Fruit fly (Drosophila melanogaster) whole organism, embryonic: ENCODE results near the gene MED14.

Source experiments
- Antp ChIP-seq: fragments of 200-800 bp; sonication (Bioruptor generic); optimal IDR thresholded peaks from 3 replicates; lab custom pipeline; 2016; ENCODE audit warnings: missing biosample characterization, missing genetic modification characterization
- C15 ChIP-seq: fragments of 200-800 bp; sonication (Bioruptor generic); IDR thresholded peaks from 3 replicates; pipeline ENCODE4 v1.3.6; 2022; ENCODE audit warnings: missing biosample characterization, missing genetic modification characterization
- CG10565 ChIP-seq: fragments of 200-800 bp; sonication (Bioruptor generic); optimal IDR thresholded peaks from 3 replicates; lab custom pipeline; 2016; ENCODE audit warnings: missing biosample characterization, mild to moderate bottlenecking, missing genetic modification characterization
- CG11456 ChIP-seq: fragments of 200-800 bp; sonication (Bioruptor generic); IDR thresholded peaks from 3 replicates; pipeline ENCODE4 v1.3.6; 2022; ENCODE audit warnings: missing biosample characterization, missing genetic modification characterization
- CG12659 ChIP-seq: fragments of 200-800 bp; sonication (Bioruptor generic); optimal IDR thresholded peaks from 3 replicates; lab custom pipeline; 2017; ENCODE audit warnings: mild to moderate bottlenecking, missing biosample characterization, missing genetic modification reagents, missing genetic modification characterization
- CG14014 ChIP-seq: fragments of 200-800 bp; sonication (Bioruptor generic); IDR thresholded peaks from 2 replicates; pipeline ENCODE4 v1.3.6; 2022; ENCODE audit warnings: missing biosample characterization, missing genetic modification characterization
- CG15011 ChIP-seq: fragments of 200-800 bp; sonication (Bioruptor generic); optimal IDR thresholded peaks from 3 replicates; lab custom pipeline; 2018; ENCODE audit warnings: missing biosample characterization, mild to moderate bottlenecking, missing genetic modification characterization
- CG1603 ChIP-seq: fragments of 200-800 bp; sonication (Bioruptor generic); optimal IDR thresholded peaks from 2 replicates; lab custom pipeline; 2019; ENCODE audit warnings: missing biosample characterization, mild to moderate bottlenecking, missing genetic modification characterization, moderate library complexity
- CG16813 ChIP-seq: fragments of 200-800 bp; sonication (Bioruptor generic); IDR thresholded peaks from 3 replicates; pipeline ENCODE4 v1.3.6; 2022; ENCODE audit warnings: missing biosample characterization, missing genetic modification characterization; ENCODE audit not compliant: partially characterized antibody
- CG17359 ChIP-seq: fragments of 200-800 bp; sonication (Bioruptor generic); optimal IDR thresholded peaks from 3 replicates; lab custom pipeline; 2018; ENCODE audit warnings: missing biosample characterization, mild to moderate bottlenecking, missing genetic modification characterization, moderate library complexity
- CG17361 ChIP-seq: fragments of 200-800 bp; sonication (Bioruptor generic); IDR thresholded peaks from 3 replicates; pipeline ENCODE4 v1.3.6; 2022; ENCODE audit warnings: missing biosample characterization, missing genetic modification characterization
- CG17829 ChIP-seq: fragments of 200-800 bp; optimal IDR thresholded peaks from 2 replicates; lab custom pipeline; 2019; ENCODE audit warnings: missing biosample characterization, mild to moderate bottlenecking, missing genetic modification characterization, moderate library complexity
- CG1792 ChIP-seq: fragments of 200-800 bp; sonication (Bioruptor generic); optimal IDR thresholded peaks from 2 replicates; lab custom pipeline; 2016; ENCODE audit warnings: missing biosample characterization, missing genetic modification characterization
- CG2712 ChIP-seq: fragments of 200-800 bp; optimal IDR thresholded peaks from 3 replicates; lab custom pipeline; 2019; ENCODE audit warnings: missing biosample characterization, mild to moderate bottlenecking, missing genetic modification characterization, moderate library complexity
- CG3163 ChIP-seq: fragments of 200-800 bp; sonication (Bioruptor generic); optimal IDR thresholded peaks from 3 replicates; lab custom pipeline; 2016; ENCODE audit warnings: missing biosample characterization, missing genetic modification characterization
- CG33213 ChIP-seq: fragments of 200-800 bp; sonication (Bioruptor generic); optimal IDR thresholded peaks from 3 replicates; lab custom pipeline; 2016; ENCODE audit warnings: missing biosample characterization, missing genetic modification characterization
- CG34376 ChIP-seq: fragments of 200-800 bp; sonication (Bioruptor generic); optimal IDR thresholded peaks from 2 replicates; lab custom pipeline; 2018; ENCODE audit warnings: missing biosample characterization, mild to moderate bottlenecking, missing genetic modification characterization
- CG4282 ChIP-seq: fragments of 200-800 bp; sonication (Bioruptor generic); optimal IDR thresholded peaks from 2 replicates; lab custom pipeline; 2016; ENCODE audit warnings: missing biosample characterization, missing genetic modification characterization
- CG43689 ChIP-seq: fragments of 200-800 bp; sonication (Bioruptor generic); IDR thresholded peaks from 2 replicates; pipeline ENCODE4 v1.3.6; 2022; ENCODE audit warnings: missing biosample characterization, missing genetic modification characterization
- CG6175 ChIP-seq: fragments of 200-800 bp; sonication (Bioruptor generic); IDR thresholded peaks from 3 replicates; pipeline ENCODE4 v1.3.6; 2022; ENCODE audit warnings: missing biosample characterization, missing genetic modification characterization
- CG6683 ChIP-seq: fragments of 200-800 bp; sonication (Bioruptor generic); optimal IDR thresholded peaks from 2 replicates; lab custom pipeline; 2017; ENCODE audit warnings: missing biosample characterization, mild to moderate bottlenecking, missing genetic modification characterization, missing genetic modification reagents
- CG8478 ChIP-seq: fragments of >200 bp; optimal IDR thresholded peaks from 2 replicates; lab custom pipeline; 2018
- Camta ChIP-seq: fragments of 200-800 bp; sonication (Bioruptor generic); optimal IDR thresholded peaks from 2 replicates; lab custom pipeline; 2016; ENCODE audit warnings: missing biosample characterization, missing genetic modification characterization
- D19A ChIP-seq: fragments of 200-800 bp; optimal IDR thresholded peaks from 3 replicates; lab custom pipeline; 2019; ENCODE audit warnings: missing biosample characterization, mild to moderate bottlenecking, missing genetic modification characterization, moderate library complexity
- Ets65A ChIP-seq: fragments of 200-800 bp; sonication (Bioruptor generic); peaks from one replicate; lab custom pipeline; 2016; ENCODE audit warnings: missing biosample characterization, missing genetic modification characterization
- H15 ChIP-seq: fragments of 200-800 bp; sonication (Bioruptor generic); IDR thresholded peaks from 3 replicates; pipeline ENCODE4 v1.3.6; 2022; ENCODE audit warnings: missing biosample characterization, missing genetic modification characterization
- HLH54F ChIP-seq: fragments of 200-800 bp; sonication (Bioruptor generic); optimal IDR thresholded peaks from 3 replicates; lab custom pipeline; 2016; ENCODE audit warnings: missing biosample characterization, missing genetic modification characterization
- Hr78 ChIP-seq, 2 experiments: fragments of 200-800 bp in 1 of 2; fragments of >200 bp in 1 of 2; sonication (Bioruptor generic) in 1 of 2; optimal IDR thresholded peaks; 2 replicates each; lab custom pipeline; 2017 to 2019; ENCODE audit warnings: missing biosample characterization in 2 of 2, missing genetic modification characterization in 2 of 2, mild to moderate bottlenecking in 1 of 2, moderate library complexity in 1 of 2
- Hsf ChIP-seq: fragments of 200-800 bp; sonication (Bioruptor generic); optimal IDR thresholded peaks from 3 replicates; lab custom pipeline; 2016; ENCODE audit warnings: missing biosample characterization, missing genetic modification characterization
- NC2α ChIP-seq: fragments of 200-800 bp; sonication (Bioruptor generic); optimal IDR thresholded peaks from 2 replicates; lab custom pipeline; 2016; ENCODE audit warnings: missing biosample characterization, missing genetic modification characterization
- NK7.1 ChIP-seq: fragments of 200-800 bp; sonication (Bioruptor generic); optimal IDR thresholded peaks from 3 replicates; lab custom pipeline; 2016; ENCODE audit warnings: missing biosample characterization, missing genetic modification characterization
- Nf-YA ChIP-seq: fragments of 200-800 bp; sonication (Bioruptor generic); IDR thresholded peaks from 2 replicates; pipeline ENCODE4 v1.3.6; 2022; ENCODE audit warnings: missing biosample characterization, missing genetic modification characterization
- Opbp ChIP-seq: fragments of 200-800 bp; sonication (Bioruptor generic); IDR thresholded peaks from 3 replicates; pipeline ENCODE4 v1.3.6; 2022; ENCODE audit warnings: missing biosample characterization, missing genetic modification characterization; ENCODE audit not compliant: partially characterized antibody
- Ptx1 ChIP-seq: fragments of 200-800 bp; sonication (Bioruptor generic); IDR thresholded peaks from 2 replicates; pipeline ENCODE4 v1.3.6; 2022; ENCODE audit warnings: missing biosample characterization, missing genetic modification characterization
- Sry-δ ChIP-seq: fragments of 200-800 bp; sonication (Bioruptor generic); optimal IDR thresholded peaks from 2 replicates; lab custom pipeline; 2016; ENCODE audit warnings: missing biosample characterization, missing genetic modification characterization
- Stat92E ChIP-seq, 3 experiments: fragments of >200 bp in 2 of 3; fragments of 200-800 bp in 1 of 3; sonication (Bioruptor generic) in 1 of 3; optimal IDR thresholded peaks; 2 replicates each; lab custom pipeline; 2017 to 2019; ENCODE audit warnings: missing biosample characterization in 3 of 3, missing genetic modification characterization in 3 of 3, mild to moderate bottlenecking in 1 of 3, moderate library complexity in 1 of 3
- Taf1 ChIP-seq: fragments of 200-800 bp; sonication (Bioruptor generic); IDR thresholded peaks from 2 replicates; pipeline ENCODE4 v1.3.6; 2022; ENCODE audit warnings: missing biosample characterization, missing genetic modification characterization
- ab ChIP-seq: fragments of 200-800 bp; sonication (Bioruptor generic); optimal IDR thresholded peaks from 2 replicates; lab custom pipeline; 2016; ENCODE audit warnings: missing biosample characterization, missing genetic modification characterization
- abd-A ChIP-seq: fragments of 200-800 bp; sonication (Bioruptor generic); optimal IDR thresholded peaks from 3 replicates; lab custom pipeline; 2019; ENCODE audit warnings: missing biosample characterization, mild to moderate bottlenecking, missing genetic modification characterization, moderate library complexity
- ac ChIP-seq: fragments of 200-800 bp; sonication (Bioruptor generic); optimal IDR thresholded peaks from 3 replicates; lab custom pipeline; 2017; ENCODE audit warnings: missing biosample characterization, mild to moderate bottlenecking, missing genetic modification characterization
- az2 ChIP-seq: fragments of 200-800 bp; sonication (Bioruptor generic); optimal IDR thresholded peaks from 3 replicates; lab custom pipeline; 2016; ENCODE audit warnings: missing biosample characterization, missing genetic modification characterization
- crp ChIP-seq, 2 experiments: fragments of 200-800 bp; sonication (Bioruptor generic); optimal IDR thresholded peaks; 2 replicates in 1 of 2; 3 replicates in 1 of 2; lab custom pipeline; 2017; ENCODE audit warnings: missing biosample characterization in 2 of 2, missing genetic modification characterization in 2 of 2, mild to moderate bottlenecking in 1 of 2, moderate library complexity in 1 of 2
- dm ChIP-seq: fragments of 200-800 bp; sonication (Bioruptor generic); optimal IDR thresholded peaks from 3 replicates; lab custom pipeline; 2016; ENCODE audit warnings: missing biosample characterization, missing genetic modification characterization
- pfk ChIP-seq: fragments of 200-800 bp; sonication (Bioruptor generic); optimal IDR thresholded peaks from 2 replicates; lab custom pipeline; 2018; ENCODE audit warnings: missing biosample characterization, mild to moderate bottlenecking, missing genetic modification characterization, moderate library complexity
- row ChIP-seq: fragments of 200-800 bp; sonication (Bioruptor generic); IDR thresholded peaks from 3 replicates; pipeline ENCODE4 v1.3.6; 2022; ENCODE audit warnings: missing biosample characterization, missing genetic modification characterization
- schlank ChIP-seq: fragments of 200-800 bp; sonication (Bioruptor generic); optimal IDR thresholded peaks from 2 replicates; lab custom pipeline; 2018; ENCODE audit warnings: missing biosample characterization, mild to moderate bottlenecking, missing genetic modification characterization
- sens ChIP-seq: fragments of 200-800 bp; sonication (Bioruptor generic); peaks from one replicate; lab custom pipeline; 2016; ENCODE audit warnings: missing biosample characterization, missing genetic modification characterization
- sens-2 ChIP-seq: fragments of 200-800 bp; sonication (Bioruptor generic); IDR thresholded peaks from 2 replicates; pipeline ENCODE4 v1.3.6; 2022; ENCODE audit warnings: missing biosample characterization, missing genetic modification characterization
- seq ChIP-seq: fragments of 200-800 bp; sonication (Bioruptor generic); IDR thresholded peaks from 2 replicates; pipeline ENCODE4 v1.3.6; 2022; ENCODE audit warnings: missing biosample characterization, missing genetic modification characterization
- ttk ChIP-seq: fragments of 200-800 bp; sonication (Bioruptor generic); IDR thresholded peaks from 2 replicates; pipeline ENCODE4 v2.1.2; 2022; ENCODE audit warnings: missing biosample characterization, missing genetic modification characterization
- tup ChIP-seq: fragments of 200-800 bp; sonication (Bioruptor generic); optimal IDR thresholded peaks from 2 replicates; lab custom pipeline; 2016; ENCODE audit warnings: missing biosample characterization, mild to moderate bottlenecking, missing genetic modification characterization, moderate library complexity

MED14 gene

dm6 chr3L:636434-636833 lies 43.4 kb downstream of the MED14 start (continued):
- TF ChIP-seq seq (GFP tag; lab: Robert Waterston, UW), result peak; percentile 49; the same call in 1 of the 2 replicates
- TF ChIP-seq abd-A (tag; lab: Kevin White, UChicago), result no peak
- peak in 1 of 2 experiments; percentile 19 for TF ChIP-seq crp (GFP tag; optimal IDR thresholded peaks at IDR 0.05; lab: Kevin White, UChicago)
- 0 out of 2 replicates have a peak, but pooled peaks have one; percentile 51 for TF ChIP-seq sens-2 (GFP tag; lab: Robert Waterston, UW)
- no peak for TF ChIP-seq CG6175 (GFP tag; lab: Robert Waterston, UW)
- TF ChIP-seq CG2712, result peak; percentile 80
- TF ChIP-seq Nf-YA, result no peak
- peak; percentile 46; the same call in 2 of the 3 replicates for TF ChIP-seq CG11456 (GFP tag; lab: Robert Waterston, UW)
- TF ChIP-seq CG1603 (tag; lab: Kevin White, UChicago), result peak; percentile 91
- no peak for TF ChIP-seq NC2α
- no peak for TF ChIP-seq Stat92E (GFP tag; optimal IDR thresholded peaks at IDR 0.05; lab: Kevin White, UChicago)
- no peak for TF ChIP-seq CG34376 (GFP tag; lab: Kevin White, UChicago)
- no peak for TF ChIP-seq schlank (tag; lab: Kevin White, UChicago)
- TF ChIP-seq CG17361 (GFP tag; lab: Robert Waterston, UW), result peak; percentile 55; the same call in 2 of the 3 replicates
- peak; percentile 33 for TF ChIP-seq CG33213 (GFP tag; lab: Kevin White, UChicago)
- 0 out of 2 replicates have a peak, but pooled peaks have one; percentile 9 for TF ChIP-seq Taf1 (GFP tag; lab: Robert Waterston, UW)
- TF ChIP-seq CG3163, result no peak
- TF ChIP-seq NK7.1 (GFP tag; lab: Kevin White, UChicago), result no peak
- TF ChIP-seq CG6683 (GFP tag; lab: Kevin White, UChicago), result no peak
- TF ChIP-seq D19A (tag; lab: Kevin White, UChicago), result peak; percentile 61
- peak; percentile 75 for TF ChIP-seq CG17359 (tag; lab: Kevin White, UChicago)
- TF ChIP-seq CG15011 (GFP tag; lab: Kevin White, UChicago), result no peak
- TF ChIP-seq pfk (GFP tag; lab: Kevin White, UChicago), result no peak
- no peak for TF ChIP-seq CG4282 (GFP tag; lab: Kevin White, UChicago)
- no peak for TF ChIP-seq Sry-δ (GFP tag; lab: Kevin White, UChicago)
- no peak for TF ChIP-seq CG8478 (lab: Kevin White, UChicago)
- TF ChIP-seq H15 (GFP tag; lab: Robert Waterston, UW), result peak; percentile 57; the same call in 1 of the 3 replicates
- no peak for TF ChIP-seq Opbp (GFP tag; lab: Robert Waterston, UW)
- no peak for TF ChIP-seq CG10565 (GFP tag; lab: Kevin White, UChicago)
- TF ChIP-seq sens (GFP tag; lab: Kevin White, UChicago), result peak; percentile 92
- TF ChIP-seq CG17829 (tag; lab: Kevin White, UChicago), result peak; percentile 72
- TF ChIP-seq HLH54F (GFP tag; lab: Kevin White, UChicago), result peak; percentile 36
- no peak for TF ChIP-seq C15 (GFP tag; lab: Robert Waterston, UW)
- no peak for TF ChIP-seq CG43689 (GFP tag; lab: Robert Waterston, UW)
- peak; percentile 57 for TF ChIP-seq Hsf (GFP tag; lab: Kevin White, UChicago)
- TF ChIP-seq Antp (GFP tag; lab: Kevin White, UChicago), result peak; percentile 21
- TF ChIP-seq dm (GFP tag; lab: Kevin White, UChicago), result peak; percentile 24
- no peak for TF ChIP-seq Hr78 (GFP tag; optimal IDR thresholded peaks at IDR 0.05; lab: Kevin White, UChicago)
- TF ChIP-seq tup (GFP tag; lab: Kevin White, UChicago), result no peak
- TF ChIP-seq CG1792 (GFP tag; lab: Kevin White, UChicago), result no peak
- TF ChIP-seq ttk (GFP tag; lab: Robert Waterston, UW), result peak; percentile 59; the same call in 1 of the 2 replicates
- TF ChIP-seq row (GFP tag; lab: Robert Waterston, UW), result peak; percentile 71
- no peak for TF ChIP-seq CG16813 (GFP tag; lab: Robert Waterston, UW)
- peak; percentile 32; the same call in 1 of the 2 replicates for TF ChIP-seq CG14014 (GFP tag; lab: Robert Waterston, UW)
- TF ChIP-seq CG12659 (GFP tag; lab: Kevin White, UChicago), result peak; percentile 27
- peak; percentile 3 for TF ChIP-seq Ets65A (GFP tag; lab: Kevin White, UChicago)
- TF ChIP-seq ab (GFP tag; lab: Kevin White, UChicago), result peak; percentile 12
- peak; percentile 16 for TF ChIP-seq Camta (GFP tag; lab: Kevin White, UChicago)
- peak; percentile 65 for TF ChIP-seq az2 (GFP tag; lab: Kevin White, UChicago)
- peak; percentile 28 for TF ChIP-seq ac (GFP tag; lab: Kevin White, UChicago)
- TF ChIP-seq Ptx1 (GFP tag; lab: Robert Waterston, UW), result peak; percentile 64
